Worm (Caenorhabditis elegans): Measurements from ENCODE around the gene C45G9.4.

DNA sequence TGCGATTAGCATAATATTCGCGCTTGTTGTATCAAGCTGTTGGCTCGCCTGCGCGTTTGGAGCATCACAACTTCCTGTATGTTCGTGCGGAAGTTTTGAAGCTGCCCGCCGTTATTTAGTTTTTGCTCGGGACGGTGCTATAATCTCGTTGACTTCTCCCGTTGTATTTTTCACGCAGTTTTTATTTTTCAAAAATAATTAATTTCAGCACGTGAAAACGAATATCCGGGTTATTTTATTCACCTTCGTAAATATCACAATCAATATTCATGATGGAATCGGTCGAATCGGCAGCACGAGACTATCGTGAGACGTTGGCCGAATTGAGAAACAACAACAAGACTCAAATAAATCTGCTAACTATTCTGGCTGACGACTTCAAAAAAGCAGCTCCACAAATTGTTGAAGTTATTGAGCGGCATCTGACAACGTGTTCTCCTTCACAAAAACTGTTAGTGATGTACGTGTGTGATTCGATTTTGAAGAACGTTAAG lies 37.3 kb upstream of the C45G9.4 start:
- no peak for TF ChIP-seq T22C8.4 (GFP tag; IDR thresholded peaks at IDR 0.05)
- TF ChIP-seq ztf-23 (GFP tag; IDR thresholded peaks at IDR 0.05): no peak; the same call in 1 of the 2 replicates
- no peak for TF ChIP-seq med-1 (GFP tag; optimal IDR thresholded peaks at IDR 0.05; ENCODE audit: insufficient read depth)
- no peak for TF ChIP-seq cog-1 (tag; optimal IDR thresholded peaks at IDR 0.05)
- TF ChIP-seq tab-1 (GFP tag; IDR thresholded peaks at IDR 0.05): no peak

All from whole organism, midembryonic.